Fruit fly (Drosophila melanogaster) whole organism, prepupa: ENCODE results near the gene GABPI.

Source experiments
- CG15336 ChIP-seq: fragments of 200-800 bp; sonication (Bioruptor generic); IDR thresholded peaks from 2 replicates; pipeline ENCODE4 v1.3.6; 2022; ENCODE audit warnings: missing biosample characterization, missing genetic modification characterization
- CG16779 ChIP-seq: fragments of 200-800 bp; sonication (Bioruptor generic); optimal IDR thresholded peaks from 3 replicates; lab custom pipeline; 2017; ENCODE audit warnings: missing biosample characterization, mild to moderate bottlenecking, missing genetic modification characterization
- CG3032 ChIP-seq: fragments of 200-800 bp; optimal IDR thresholded peaks from 2 replicates; lab custom pipeline; 2019; ENCODE audit warnings: missing biosample characterization, mild to moderate bottlenecking, missing genetic modification characterization, moderate library complexity
- CG8632 ChIP-seq: fragments of 200-800 bp; sonication (Bioruptor generic); optimal IDR thresholded peaks from 3 replicates; lab custom pipeline; 2016; ENCODE audit warnings: missing biosample characterization, missing genetic modification characterization
- Eip78C ChIP-seq: fragments of 200-800 bp; sonication (Bioruptor generic); peaks from one replicate; lab custom pipeline; 2016; ENCODE audit warnings: missing biosample characterization, missing genetic modification characterization
- Gug ChIP-seq: fragments of 200-800 bp; sonication (Bioruptor generic); IDR thresholded peaks from 2 replicates; pipeline ENCODE4 v1.3.6; 2022; ENCODE audit warnings: missing biosample characterization, missing genetic modification characterization
- Lpt ChIP-seq: fragments of 200-800 bp; sonication (Bioruptor generic); optimal IDR thresholded peaks from 3 replicates; lab custom pipeline; 2016; ENCODE audit warnings: missing biosample characterization, missing genetic modification characterization
- Met ChIP-seq: fragments of 200-800 bp; sonication (Bioruptor generic); optimal IDR thresholded peaks from 3 replicates; lab custom pipeline; 2016; ENCODE audit warnings: missing biosample characterization, missing genetic modification characterization
- Sox102F ChIP-seq: fragments of 200-800 bp; sonication (Bioruptor generic); optimal IDR thresholded peaks from 2 replicates; lab custom pipeline; 2016; ENCODE audit warnings: missing biosample characterization, mild to moderate bottlenecking, missing genetic modification characterization
- Sox15 ChIP-seq: fragments of 200-800 bp; sonication (Bioruptor generic); optimal IDR thresholded peaks from 3 replicates; lab custom pipeline; 2016; ENCODE audit warnings: missing biosample characterization, missing genetic modification characterization
- fd85E ChIP-seq: fragments of 200-800 bp; sonication (Bioruptor generic); optimal IDR thresholded peaks from 3 replicates; lab custom pipeline; 2016; ENCODE audit warnings: missing biosample characterization, missing genetic modification characterization
- pdm3 ChIP-seq: fragments of 200-800 bp; sonication (Bioruptor generic); optimal IDR thresholded peaks from 3 replicates; lab custom pipeline; 2016; ENCODE audit warnings: missing biosample characterization, missing genetic modification characterization

- TF ChIP-seq pdm3 (GFP tag; lab: Kevin White, UChicago) (no peak), Sox102F (GFP tag; lab: Kevin White, UChicago) (no peak), CG15336 (GFP tag; lab: Robert Waterston, UW) (no peak), Met (GFP tag; lab: Kevin White, UChicago) (no peak), Lpt (GFP tag; lab: Kevin White, UChicago) (no peak), Gug (no peak), CG16779 (no peak), Sox15 (GFP tag; lab: Kevin White, UChicago) (no peak), fd85E (GFP tag; lab: Kevin White, UChicago) (no peak), Eip78C (GFP tag; lab: Kevin White, UChicago) (no peak), CG8632 (GFP tag; lab: Kevin White, UChicago) (no peak), CG3032 (no peak)
Observed at dm6 chr2L:3044660-3045504, 14.5 kb downstream of the GABPI start.
